Worm (Caenorhabditis elegans): ENCODE measurements around the gene F38E9.4.

Gene F38E9.4

DNA sequence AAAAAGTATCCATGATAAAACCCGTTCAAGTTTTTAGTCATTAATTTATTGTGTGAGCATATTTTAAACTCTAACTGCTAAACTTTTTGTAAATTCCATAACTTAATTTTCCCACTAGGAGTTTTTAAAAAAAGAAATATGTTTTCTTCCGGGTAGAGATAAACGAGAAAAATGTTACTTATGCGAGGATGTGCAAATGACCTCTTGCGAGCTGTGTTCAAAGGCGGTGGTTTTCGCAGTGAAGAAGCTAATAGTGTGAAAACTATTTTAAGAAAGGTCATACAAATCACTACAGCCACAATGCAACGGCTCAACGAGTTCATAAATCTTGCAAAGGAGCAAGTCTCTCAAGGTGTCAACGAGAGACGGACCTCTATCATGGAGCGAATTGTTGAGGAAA, 49.3 kb downstream of the F38E9.4 start, which contains the start of gene K05G3.1:
Gene K05G3.1 (plus strand): TSS at position 301 of the 400 bp plus-strand sequence.
- TF ChIP-seq C06A6.2 (GFP tag; conservative IDR thresholded peaks at IDR 0.05), result no peak
- TF ChIP-seq sptf-2 (GFP tag; optimal IDR thresholded peaks at IDR 0.05), result no peak
- no peak for TF ChIP-seq nfyb-1 (GFP tag; IDR thresholded peaks at IDR 0.05)
- TF ChIP-seq rcor-1 (GFP tag; IDR thresholded peaks at IDR 0.05), result no peak
- TF ChIP-seq efl-1 (GFP tag; optimal IDR thresholded peaks at IDR 0.05), result no peak
